Fruit fly (Drosophila melanogaster): ENCODE measurements around the gene CG32706.

- TF ChIP-seq vri (GFP tag; optimal IDR thresholded peaks at IDR 0.05) (no peak), Gug (GFP tag; IDR thresholded peaks at IDR 0.05) (no peak), CG6808 (GFP tag; optimal IDR thresholded peaks at IDR 0.05) (peak; percentile 49)
Measured at dm6 chrX:9134922-9135453, 48.1 kb downstream of the CG32706 start, which contains the start of gene fend.

Data from whole organism, prepupa.